Fruit fly (Drosophila melanogaster): ENCODE measurements around the gene mthl9.

mthl9 gene

dm6 chr3L:356016-356472 lies 23.9 kb upstream of the mthl9 start, which contains the start of gene CG1231:
Gene CG1231, plus strand, starts transcription at chr3L:356422.
- no peak for TF ChIP-seq fd59A (GFP tag; optimal IDR thresholded peaks at IDR 0.05)
- TF ChIP-seq svp (GFP tag): no peak
- no peak for TF ChIP-seq Lpt (GFP tag; optimal IDR thresholded peaks at IDR 0.05)
- no peak for TF ChIP-seq Sox102F (GFP tag; optimal IDR thresholded peaks at IDR 0.05)
- TF ChIP-seq pdm3 (GFP tag; optimal IDR thresholded peaks at IDR 0.05): no peak
- TF ChIP-seq Hr39 (GFP tag; optimal IDR thresholded peaks at IDR 0.05): no peak
- TF ChIP-seq CG11762 (GFP tag; optimal IDR thresholded peaks at IDR 0.05; ENCODE audit: insufficient read depth): no peak
- no peak for TF ChIP-seq OdsH (GFP tag; optimal IDR thresholded peaks at IDR 0.05)
- TF ChIP-seq CG32006 (GFP tag; optimal IDR thresholded peaks at IDR 0.05): no peak
- TF ChIP-seq CG8119 (GFP tag; IDR thresholded peaks at IDR 0.05): no peak
- TF ChIP-seq esn (GFP tag; optimal IDR thresholded peaks at IDR 0.05): no peak

- TF ChIP-seq svp (GFP tag): no peak
- no peak for TF ChIP-seq CG32006 (GFP tag; optimal IDR thresholded peaks at IDR 0.05)
- TF ChIP-seq CG6163 (GFP tag; IDR thresholded peaks at IDR 0.05): peak; percentile 66
- peak; percentile 67 for TF ChIP-seq Gug (GFP tag; IDR thresholded peaks at IDR 0.05)
- TF ChIP-seq dsx (GFP tag; optimal IDR thresholded peaks at IDR 0.05; ENCODE audit: poor library complexity, severe bottlenecking): peak; percentile 35
- TF ChIP-seq esn (GFP tag; optimal IDR thresholded peaks at IDR 0.05): peak; percentile 63
- no peak for TF ChIP-seq Sox102F (GFP tag; optimal IDR thresholded peaks at IDR 0.05)
- no peak for TF ChIP-seq Ets21C (GFP tag; optimal IDR thresholded peaks at IDR 0.05)
- no peak for TF ChIP-seq Blimp-1 (GFP tag; optimal IDR thresholded peaks at IDR 0.05)
- TF ChIP-seq CG11294 (GFP tag; IDR thresholded peaks at IDR 0.05): peak; percentile 47; the same call in 1 of the 2 replicates
- TF ChIP-seq Met (GFP tag; optimal IDR thresholded peaks at IDR 0.05): no peak
- TF ChIP-seq CG15336 (GFP tag; IDR thresholded peaks at IDR 0.05): peak; percentile 73
- TF ChIP-seq Hr4 (GFP tag; optimal IDR thresholded peaks at IDR 0.05): no peak
- TF ChIP-seq fkh (GFP tag; optimal IDR thresholded peaks at IDR 0.05): no peak
- no peak for TF ChIP-seq CG10669 (GFP tag; optimal IDR thresholded peaks at IDR 0.05)
- peak; percentile 25 for TF ChIP-seq CG11902 (GFP tag; optimal IDR thresholded peaks at IDR 0.05)
- no peak for TF ChIP-seq CG4318 (GFP tag; optimal IDR thresholded peaks at IDR 0.05)
- no peak for TF ChIP-seq CG1621 (tag; optimal IDR thresholded peaks at IDR 0.05)
- TF ChIP-seq spab (GFP tag; optimal IDR thresholded peaks at IDR 0.05): no peak
- TF ChIP-seq achi (GFP tag; optimal IDR thresholded peaks at IDR 0.05): no peak
- TF ChIP-seq CG6854 (GFP tag; optimal IDR thresholded peaks at IDR 0.05): no peak
- peak; percentile 90 for TF ChIP-seq Eip78C (GFP tag)
- peak; percentile 85 for TF ChIP-seq eg (GFP tag; IDR thresholded peaks at IDR 0.05)
- TF ChIP-seq cyc (GFP tag; optimal IDR thresholded peaks at IDR 0.05): peak; percentile 32
- no peak for TF ChIP-seq Ets96B (tag; optimal IDR thresholded peaks at IDR 0.05)
- TF ChIP-seq CG3032 (tag; optimal IDR thresholded peaks at IDR 0.05): peak; percentile 43
- TF ChIP-seq CG8119 (GFP tag; IDR thresholded peaks at IDR 0.05): peak; percentile 76
- peak; percentile 26 for TF ChIP-seq CG11762 (GFP tag; optimal IDR thresholded peaks at IDR 0.05; ENCODE audit: insufficient read depth)
- TF ChIP-seq ss (GFP tag; optimal IDR thresholded peaks at IDR 0.05): no peak
- peak; percentile 17 for TF ChIP-seq CG31627 (GFP tag; optimal IDR thresholded peaks at IDR 0.05)
- TF ChIP-seq CG6276 (GFP tag; optimal IDR thresholded peaks at IDR 0.05): no peak
- no peak for TF ChIP-seq CG8632 (GFP tag; optimal IDR thresholded peaks at IDR 0.05)
Measured at dm6 chr3L:350651-351228, 18.6 kb upstream of the mthl9 start.

- TF ChIP-seq OdsH (GFP tag; optimal IDR thresholded peaks at IDR 0.05) (peak; percentile 6), fd59A (GFP tag; optimal IDR thresholded peaks at IDR 0.05) (no peak), CG31627 (GFP tag; optimal IDR thresholded peaks at IDR 0.05) (no peak), Eip78C (GFP tag) (peak; percentile 52), eg (GFP tag; IDR thresholded peaks at IDR 0.05) (no peak), Sox102F (GFP tag; optimal IDR thresholded peaks at IDR 0.05) (no peak), Hr38 (GFP tag; optimal IDR thresholded peaks at IDR 0.05) (no peak), Hr39 (GFP tag; optimal IDR thresholded peaks at IDR 0.05) (peak; percentile 22), Lpt (GFP tag; optimal IDR thresholded peaks at IDR 0.05) (no peak), vri (GFP tag; optimal IDR thresholded peaks at IDR 0.05) (peak; percentile 31), CG8119 (GFP tag; IDR thresholded peaks at IDR 0.05) (no peak), CG15336 (GFP tag; IDR thresholded peaks at IDR 0.05) (0 out of 2 replicates have a peak, but pooled peaks have one; percentile 14), esn (GFP tag; optimal IDR thresholded peaks at IDR 0.05) (peak; percentile 13), svp (GFP tag) (peak; percentile 94)
Measured at dm6 chr3L:349751-350150, 17.6 kb upstream of the mthl9 start.
